Fruit fly (Drosophila melanogaster) S2 (cell line): ENCODE results near the gene TRAM.

Experiments used
- CG8478 ChIP-seq: fragments of >200 bp; optimal IDR thresholded peaks from 2 replicates; lab custom pipeline; 2018
- CTCF ChIP-seq, 2 experiments: fragments of >200 bp; optimal IDR thresholded peaks; 2 replicates each; lab custom pipeline; 2018

DNA sequence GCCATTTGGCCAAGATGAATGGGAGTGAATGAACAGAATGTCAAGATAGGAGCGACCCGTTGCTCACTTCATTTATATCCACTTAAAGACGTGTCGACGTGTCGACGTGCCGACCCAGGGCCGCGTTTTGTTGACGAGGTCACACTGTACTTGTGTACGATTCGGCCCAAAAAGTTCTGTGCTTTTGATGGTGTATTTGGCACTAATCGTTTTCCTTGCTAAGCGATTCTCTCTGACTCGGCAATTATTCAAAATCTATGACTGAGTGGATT lies 13.2 kb downstream of the TRAM start:
- TF ChIP-seq CG8478 = no peak
- no peak for TF ChIP-seq CTCF (optimal IDR thresholded peaks at IDR 0.05; lab: Kevin White, UChicago)
